Worm (Caenorhabditis elegans): ENCODE results near the gene nspb-9.

DNA sequence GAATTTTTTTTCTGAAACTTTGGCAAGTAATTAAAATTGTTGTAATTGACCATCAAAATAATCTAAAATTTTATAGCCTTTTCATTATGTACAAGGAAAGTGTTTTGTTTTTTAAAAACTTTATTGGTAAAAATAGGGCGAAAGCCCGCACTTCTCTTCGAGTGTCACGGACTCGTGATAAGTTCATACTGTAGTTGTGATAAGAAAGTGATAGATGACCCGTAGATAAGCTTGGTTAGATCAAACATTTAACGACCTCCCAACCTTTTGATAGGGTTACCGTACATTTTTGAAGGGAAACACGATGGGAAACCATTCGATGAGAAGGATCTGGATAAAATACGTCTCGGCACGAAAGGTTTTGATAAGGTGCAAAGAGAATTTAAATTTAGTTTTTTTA is 35.7 kb downstream of the nspb-9 start:
- no peak for TF ChIP-seq zip-8 (tag; optimal IDR thresholded peaks at IDR 0.05)
- no peak for TF ChIP-seq nhr-12 (tag; optimal IDR thresholded peaks at IDR 0.05)
- TF ChIP-seq ceh-39 (tag; optimal IDR thresholded peaks at IDR 0.05) = no peak
- no peak for TF ChIP-seq pha-4 (tag; optimal IDR thresholded peaks at IDR 0.05)
- no peak for TF ChIP-seq elt-3 (tag; optimal IDR thresholded peaks at IDR 0.05)
- TF ChIP-seq nhr-76 (tag; optimal IDR thresholded peaks at IDR 0.05) = no peak
